Fruit fly (Drosophila melanogaster): ENCODE results near the gene Btk.
A peak's percentile ranks its signal among the peaks of the same experiment; 100 is the strongest.

Gene Btk

DNA sequence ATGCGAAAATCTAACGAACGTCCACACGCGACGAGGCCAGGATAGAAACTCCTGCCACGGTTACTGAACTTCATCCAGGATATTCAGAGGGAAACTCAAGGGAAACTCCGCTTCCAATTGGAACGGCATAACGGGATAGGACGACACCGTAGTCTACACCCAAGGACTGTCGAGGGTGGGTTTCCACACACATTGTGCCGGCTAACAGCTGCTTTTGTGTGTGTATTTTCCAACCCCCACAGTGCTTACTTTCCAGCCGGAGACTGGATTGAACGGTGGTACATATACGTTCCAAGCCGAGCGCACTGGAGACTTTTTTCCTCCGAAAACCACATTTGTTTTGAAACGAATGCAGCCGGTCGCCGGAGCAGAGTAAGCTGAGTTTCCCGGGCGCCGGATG lies 3.8 kb downstream of the Btk start (continued):
- TF ChIP-seq seq (GFP tag; IDR thresholded peaks at IDR 0.05) (peak; percentile 83), gem (tag; optimal IDR thresholded peaks at IDR 0.05) (no peak), Deaf1 (tag; optimal IDR thresholded peaks at IDR 0.05) (peak; percentile 73), twi (tag; optimal IDR thresholded peaks at IDR 0.05) (peak; percentile 17), bbx (GFP tag; IDR thresholded peaks at IDR 0.05; ENCODE audit: partially characterized antibody) (peak; percentile 14; the same call in 1 of the 2 replicates)

DNA sequence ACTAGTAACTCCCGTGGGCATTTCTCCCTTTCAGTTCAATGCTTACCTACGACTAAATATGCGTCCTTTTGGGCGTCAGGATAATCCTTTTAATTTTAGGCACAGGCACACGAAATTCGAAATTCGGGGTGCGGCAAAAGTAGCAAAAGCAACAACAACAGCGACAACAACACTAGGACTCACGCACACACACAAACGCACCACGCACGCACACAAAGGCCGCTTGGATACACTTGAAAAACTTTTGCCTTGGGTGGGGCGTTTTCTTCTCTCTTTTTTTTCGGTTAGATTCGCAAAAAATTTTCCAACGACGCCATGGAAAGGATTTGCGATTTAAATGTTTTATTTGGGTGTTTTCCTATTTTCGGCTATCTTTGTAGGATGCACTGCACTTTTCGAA lies 4.5 kb downstream of the Btk start:
- peak; percentile 64 for TF ChIP-seq cg (GFP tag; optimal IDR thresholded peaks at IDR 0.05)
- TF ChIP-seq pzg (GFP tag; optimal IDR thresholded peaks at IDR 0.05): no peak
- peak; percentile 41 for TF ChIP-seq Med (GFP tag)
- peak; percentile 31; the same call in 1 of the 2 replicates for TF ChIP-seq chm (GFP tag; IDR thresholded peaks at IDR 0.05)
- TF ChIP-seq CG13894 (tag; optimal IDR thresholded peaks at IDR 0.05): peak; percentile 24
- TF ChIP-seq Rfx (GFP tag; IDR thresholded peaks at IDR 0.05): 0 out of 2 replicates have a peak, but pooled peaks have one; percentile 22
- peak; percentile 5 for TF ChIP-seq gem (tag; optimal IDR thresholded peaks at IDR 0.05)
- TF ChIP-seq row (GFP tag; IDR thresholded peaks at IDR 0.05): peak; percentile 25; the same call in 1 of the 3 replicates
- 0 out of 2 replicates have a peak, but pooled peaks have one; percentile 9 for TF ChIP-seq NFAT (GFP tag; IDR thresholded peaks at IDR 0.05)
- TF ChIP-seq CG7745 (tag; optimal IDR thresholded peaks at IDR 0.05): peak; percentile 14
- TF ChIP-seq CG18599 (GFP tag; optimal IDR thresholded peaks at IDR 0.05): peak; percentile 16
- peak; percentile 78 for TF ChIP-seq zf30C (GFP tag; optimal IDR thresholded peaks at IDR 0.05)
- no peak for TF ChIP-seq CG17612 (GFP tag; IDR thresholded peaks at IDR 0.05)
- no peak for TF ChIP-seq Asciz (GFP tag; optimal IDR thresholded peaks at IDR 0.05)
- 0 out of 2 replicates have a peak, but pooled peaks have one; percentile 23 for TF ChIP-seq Atf6 (GFP tag; IDR thresholded peaks at IDR 0.05)
- peak; percentile 94 for TF ChIP-seq CG4360 (GFP tag; IDR thresholded peaks at IDR 0.05)
- peak; percentile 11 for TF ChIP-seq CG7556 (GFP tag; optimal IDR thresholded peaks at IDR 0.05)
- 0 out of 3 replicates have a peak, but pooled peaks have one; percentile 13 for TF ChIP-seq CG6791 (GFP tag; IDR thresholded peaks at IDR 0.05; ENCODE audit: partially characterized antibody)
- no peak for TF ChIP-seq CG10462 (GFP tag; optimal IDR thresholded peaks at IDR 0.05)
- TF ChIP-seq oc (tag; optimal IDR thresholded peaks at IDR 0.05): peak; percentile 22
- peak; percentile 33 for TF ChIP-seq sqz (GFP tag; optimal IDR thresholded peaks at IDR 0.05)
- TF ChIP-seq Fer3 (tag; optimal IDR thresholded peaks at IDR 0.05): no peak

DNA sequence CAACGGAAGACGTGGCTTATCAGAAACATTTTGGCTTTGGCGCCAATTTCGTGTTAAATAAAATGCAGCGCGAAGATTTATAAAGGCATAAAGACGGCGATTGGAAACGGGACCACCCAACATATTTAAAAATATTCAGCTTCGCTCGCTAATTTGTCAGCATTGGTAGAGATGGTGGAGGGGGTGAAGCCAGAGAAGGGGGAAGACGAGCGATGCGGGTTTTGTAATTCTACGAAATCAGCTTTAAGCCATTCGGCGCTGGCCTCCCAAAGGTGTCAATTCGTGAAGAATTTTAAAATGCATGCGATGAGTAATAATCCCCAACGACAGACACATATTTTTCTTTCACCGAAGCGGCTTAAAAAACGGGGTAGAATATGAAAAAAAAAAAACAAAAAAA lies 6.8 kb downstream of the Btk start:
- TF ChIP-seq CG15269 (tag; optimal IDR thresholded peaks at IDR 0.05) (peak; percentile 15), Ets65A (GFP tag) (no peak), chinmo (GFP tag; IDR thresholded peaks at IDR 0.05; ENCODE audit: partially characterized antibody) (0 out of 4 replicates have a peak, but pooled peaks have one; percentile 56), Trl (optimal IDR thresholded peaks at IDR 0.05) (no peak), Trl (GFP tag; optimal IDR thresholded peaks at IDR 0.05) (no peak), CG17912 (GFP tag; optimal IDR thresholded peaks at IDR 0.05) (no peak), crc (GFP tag; optimal IDR thresholded peaks at IDR 0.05) (no peak), oc (tag; optimal IDR thresholded peaks at IDR 0.05) (peak; percentile 84), nmo (GFP tag; optimal IDR thresholded peaks at IDR 0.05) (no peak), Med (GFP tag) (peak; percentile 49), crol (GFP tag; IDR thresholded peaks at IDR 0.05) (peak; percentile 36; the same call in 1 of the 2 replicates), Dad (GFP tag; optimal IDR thresholded peaks at IDR 0.05) (no peak), exex (tag; optimal IDR thresholded peaks at IDR 0.05) (no peak), NC2α (GFP tag; optimal IDR thresholded peaks at IDR 0.05) (no peak), unpg (GFP tag; optimal IDR thresholded peaks at IDR 0.05) (no peak), ase (GFP tag; IDR thresholded peaks at IDR 0.05) (no peak), CG17328 (GFP tag; IDR thresholded peaks at IDR 0.05) (no peak), gsb (GFP tag; IDR thresholded peaks at IDR 0.05) (no peak), scrt (GFP tag; optimal IDR thresholded peaks at IDR 0.05) (no peak), gcm (GFP tag; optimal IDR thresholded peaks at IDR 0.05) (no peak), CG30020 (tag; optimal IDR thresholded peaks at IDR 0.05) (no peak), CG32767 (GFP tag; IDR thresholded peaks at IDR 0.05) (no peak), CG5953 (GFP tag; IDR thresholded peaks at IDR 0.05) (no peak), CG10209 (GFP tag; optimal IDR thresholded peaks at IDR 0.05) (no peak)

Data from whole organism, embryonic.